Worm (Caenorhabditis elegans): ENCODE results near the gene ZC477.3.

DNA sequence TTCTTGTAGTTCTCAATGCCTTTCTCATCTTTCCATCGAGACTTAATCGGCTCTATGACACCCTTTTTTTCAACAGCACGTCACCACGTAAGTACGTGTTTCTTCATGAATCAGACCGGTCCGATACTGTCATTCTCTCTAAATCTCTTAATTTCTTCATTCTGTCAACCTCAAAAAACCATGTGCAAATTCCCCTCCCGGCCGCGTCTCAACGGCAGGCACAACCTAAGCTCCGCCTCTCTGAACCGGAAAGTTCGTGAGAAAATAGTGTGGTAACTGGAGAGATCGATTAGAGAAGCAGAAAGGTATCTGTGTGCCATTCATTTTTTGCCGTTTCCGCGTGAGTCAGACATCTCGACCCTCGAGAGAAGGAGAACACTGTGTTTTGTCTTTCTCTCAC lies 11.3 kb downstream of the ZC477.3 start, which contains the start of gene nas-8:
- TF ChIP-seq lir-3 (tag; optimal IDR thresholded peaks at IDR 0.05; ENCODE audit: poor library complexity) = no peak
- no peak for TF ChIP-seq ama-1 (optimal IDR thresholded peaks at IDR 0.05)
- TF ChIP-seq zip-4 (GFP tag; optimal IDR thresholded peaks at IDR 0.05) = no peak
- TF ChIP-seq nhr-237 (tag; optimal IDR thresholded peaks at IDR 0.05) = no peak
- no peak for TF ChIP-seq nhr-12 (tag; optimal IDR thresholded peaks at IDR 0.05)
- TF ChIP-seq dpl-1 (GFP tag; optimal IDR thresholded peaks at IDR 0.05) = no peak
- TF ChIP-seq rnt-1 (tag; optimal IDR thresholded peaks at IDR 0.05) = no peak
- TF ChIP-seq lin-13 (GFP tag; optimal IDR thresholded peaks at IDR 0.05) = no peak
- no peak for TF ChIP-seq ceh-82 (tag; optimal IDR thresholded peaks at IDR 0.05)
- TF ChIP-seq egl-13 (tag; optimal IDR thresholded peaks at IDR 0.05) = no peak
